Fruit fly (Drosophila melanogaster) whole organism, embryonic: Measurements from ENCODE around the gene CG31249.

ENCODE experiments used
- CG10147 ChIP-seq: fragments of 200-800 bp; sonication (Bioruptor generic); optimal IDR thresholded peaks from 2 replicates; lab custom pipeline; 2019; ENCODE audit warnings: missing biosample characterization, mild to moderate bottlenecking, missing genetic modification characterization, moderate library complexity
- CG10267 ChIP-seq: fragments of 200-800 bp; sonication (Bioruptor generic); optimal IDR thresholded peaks from 2 replicates; lab custom pipeline; 2018; ENCODE audit warnings: missing biosample characterization, mild to moderate bottlenecking, missing genetic modification characterization, moderate library complexity
- CG10959 ChIP-seq: fragments of 200-800 bp; sonication (Bioruptor generic); IDR thresholded peaks from 2 replicates; pipeline ENCODE4 v1.3.6; 2022; ENCODE audit warnings: missing biosample characterization, missing genetic modification characterization
- CG11696 ChIP-seq: fragments of 200-800 bp; sonication (Bioruptor generic); IDR thresholded peaks from 2 replicates; pipeline ENCODE4 v1.3.6; 2022; ENCODE audit warnings: missing biosample characterization, missing genetic modification characterization
- CG12659 ChIP-seq: fragments of 200-800 bp; sonication (Bioruptor generic); optimal IDR thresholded peaks from 3 replicates; lab custom pipeline; 2017; ENCODE audit warnings: mild to moderate bottlenecking, missing biosample characterization, missing genetic modification reagents, missing genetic modification characterization
- CG13287 ChIP-seq: fragments of 200-800 bp; sonication (Bioruptor generic); IDR thresholded peaks from 2 replicates; pipeline ENCODE4 v1.3.6; 2022; ENCODE audit warnings: missing biosample characterization, missing genetic modification characterization; ENCODE audit not compliant: partially characterized antibody
- CG15479 ChIP-seq: fragments of 200-800 bp; sonication (Bioruptor generic); optimal IDR thresholded peaks from 3 replicates; lab custom pipeline; 2019; ENCODE audit warnings: missing biosample characterization, mild to moderate bottlenecking, missing genetic modification characterization, moderate library complexity
- CG17385 ChIP-seq: fragments of 200-800 bp; sonication (Bioruptor generic); optimal IDR thresholded peaks from 3 replicates; lab custom pipeline; 2018; ENCODE audit warnings: missing biosample characterization, mild to moderate bottlenecking, missing genetic modification characterization
- CG17568 ChIP-seq: fragments of 200-800 bp; sonication (Bioruptor generic); optimal IDR thresholded peaks from 2 replicates; lab custom pipeline; 2018; ENCODE audit warnings: missing biosample characterization, mild to moderate bottlenecking, missing genetic modification characterization, moderate library complexity
- CG1832 ChIP-seq: fragments of 200-800 bp; sonication (Bioruptor generic); optimal IDR thresholded peaks from 2 replicates; lab custom pipeline; 2017; ENCODE audit warnings: missing biosample characterization, mild to moderate bottlenecking, missing genetic modification characterization, inconsistent platforms
- CG34422 ChIP-seq: fragments of 200-800 bp; sonication (Bioruptor generic); IDR thresholded peaks from 3 replicates; pipeline ENCODE4 v1.3.6; 2022; ENCODE audit warnings: missing biosample characterization, missing genetic modification characterization
- CG4360 ChIP-seq: fragments of 200-800 bp; sonication (Bioruptor generic); IDR thresholded peaks from 2 replicates; pipeline ENCODE4 v1.3.6; 2022; ENCODE audit warnings: missing biosample characterization, missing genetic modification characterization
- CG4854 ChIP-seq: fragments of 200-800 bp; sonication (Bioruptor generic); optimal IDR thresholded peaks from 2 replicates; lab custom pipeline; 2016; ENCODE audit warnings: missing biosample characterization, missing genetic modification characterization, inconsistent platforms
- CG6272 ChIP-seq: fragments of 200-800 bp; sonication (Bioruptor generic); IDR thresholded peaks from 2 replicates; pipeline ENCODE4 v1.3.6; 2022; ENCODE audit warnings: missing biosample characterization, missing genetic modification characterization
- CG6791 ChIP-seq: fragments of 200-800 bp; sonication (Bioruptor generic); IDR thresholded peaks from 3 replicates; pipeline ENCODE4 v1.3.6; 2022; ENCODE audit warnings: missing biosample characterization, missing genetic modification characterization; ENCODE audit not compliant: partially characterized antibody
- CG6813 ChIP-seq: fragments of 200-800 bp; sonication (Bioruptor generic); optimal IDR thresholded peaks from 2 replicates; lab custom pipeline; 2017; ENCODE audit warnings: missing biosample characterization, missing genetic modification characterization, mild to moderate bottlenecking, moderate library complexity, missing genetic modification reagents
- CG7928 ChIP-seq: fragments of 200-800 bp; sonication (Bioruptor generic); optimal IDR thresholded peaks from 2 replicates; lab custom pipeline; 2017; ENCODE audit warnings: missing biosample characterization, mild to moderate bottlenecking, missing genetic modification characterization
- CG7987 ChIP-seq: fragments of 200-800 bp; sonication (Bioruptor generic); optimal IDR thresholded peaks from 2 replicates; lab custom pipeline; 2018; ENCODE audit warnings: missing biosample characterization, mild to moderate bottlenecking, missing genetic modification characterization, moderate library complexity
- CG8290 ChIP-seq, 3 experiments: fragments of 200-800 bp; sonication (Bioruptor generic); optimal IDR thresholded peaks; 2 replicates each; lab custom pipeline; 2016 to 2019; ENCODE audit warnings: missing biosample characterization in 3 of 3, missing genetic modification characterization in 3 of 3, mild to moderate bottlenecking in 2 of 3, moderate library complexity in 1 of 3
- Dip3 ChIP-seq: fragments of 200-800 bp; sonication (Bioruptor generic); optimal IDR thresholded peaks from 3 replicates; lab custom pipeline; 2016; ENCODE audit warnings: missing biosample characterization, missing genetic modification characterization
- HLH4C ChIP-seq: fragments of 200-800 bp; sonication (Bioruptor generic); IDR thresholded peaks from 3 replicates; pipeline ENCODE4 v1.3.6; 2022; ENCODE audit warnings: missing biosample characterization, missing genetic modification characterization; ENCODE audit not compliant: partially characterized antibody
- Hmx ChIP-seq: fragments of 200-800 bp; sonication (Bioruptor generic); optimal IDR thresholded peaks from 2 replicates; lab custom pipeline; 2016; ENCODE audit warnings: missing biosample characterization, missing genetic modification characterization
- Xbp1 ChIP-seq: fragments of 200-800 bp; sonication (Bioruptor generic); optimal IDR thresholded peaks from 3 replicates; lab custom pipeline; 2016; ENCODE audit warnings: missing biosample characterization, mild to moderate bottlenecking, missing genetic modification characterization
- crc ChIP-seq: fragments of 200-800 bp; sonication (Bioruptor generic); optimal IDR thresholded peaks from 2 replicates; lab custom pipeline; 2016; ENCODE audit warnings: missing biosample characterization, missing genetic modification characterization
- dimm ChIP-seq: fragments of 200-800 bp; sonication (Bioruptor generic); IDR thresholded peaks from 2 replicates; pipeline ENCODE4 v1.3.6; 2022; ENCODE audit warnings: missing biosample characterization, missing genetic modification characterization
- ftz-f1 ChIP-seq: fragments of 200-800 bp; sonication (Bioruptor generic); optimal IDR thresholded peaks from 2 replicates; lab custom pipeline; 2016; ENCODE audit warnings: missing biosample characterization, missing genetic modification characterization
- fu2 ChIP-seq: fragments of 200-800 bp; sonication (Bioruptor generic); optimal IDR thresholded peaks from 2 replicates; lab custom pipeline; 2016; ENCODE audit warnings: missing biosample characterization, missing genetic modification characterization
- insv ChIP-seq, 2 experiments: fragments of 200-800 bp; sonication (Bioruptor generic); optimal IDR thresholded peaks; 3 replicates each; lab custom pipeline; 2016 to 2018; ENCODE audit warnings: missing biosample characterization in 2 of 2, missing genetic modification characterization in 2 of 2
- jigr1 ChIP-seq: fragments of 200-800 bp; sonication (Bioruptor generic); IDR thresholded peaks from 3 replicates; pipeline ENCODE4 v1.3.6; 2022; ENCODE audit warnings: missing biosample characterization, missing genetic modification characterization
- kni ChIP-seq: fragments of 200-800 bp; sonication (Bioruptor generic); optimal IDR thresholded peaks from 3 replicates; lab custom pipeline; 2017; ENCODE audit warnings: mild to moderate bottlenecking, missing biosample characterization, missing genetic modification reagents, missing genetic modification characterization
- rib ChIP-seq: fragments of 200-800 bp; sonication (Bioruptor generic); IDR thresholded peaks from 2 replicates; pipeline ENCODE4 v1.3.6; 2022; ENCODE audit warnings: missing biosample characterization, missing genetic modification characterization
- row ChIP-seq: fragments of 200-800 bp; sonication (Bioruptor generic); IDR thresholded peaks from 3 replicates; pipeline ENCODE4 v1.3.6; 2022; ENCODE audit warnings: missing biosample characterization, missing genetic modification characterization
- salm ChIP-seq: fragments of 200-800 bp; sonication (Bioruptor generic); optimal IDR thresholded peaks from 2 replicates; lab custom pipeline; 2018; ENCODE audit warnings: missing biosample characterization, mild to moderate bottlenecking, missing genetic modification characterization
- sd ChIP-seq: fragments of 200-800 bp; sonication (Bioruptor generic); optimal IDR thresholded peaks from 3 replicates; lab custom pipeline; 2018; ENCODE audit warnings: missing biosample characterization, mild to moderate bottlenecking, missing genetic modification characterization, moderate library complexity
- unc-4 ChIP-seq: fragments of 200-800 bp; sonication (Bioruptor generic); IDR thresholded peaks from 2 replicates; pipeline ENCODE4 v1.3.6; 2022; ENCODE audit warnings: missing biosample characterization, missing genetic modification characterization; ENCODE audit not compliant: partially characterized antibody

Gene CG31249

dm6 chr3R:17714773-17715344 is 28.0 kb upstream of the CG31249 start (continued):
- TF ChIP-seq CG13287 (GFP tag; lab: Robert Waterston, UW), result no peak
- no peak for TF ChIP-seq jigr1 (GFP tag; lab: Robert Waterston, UW)
- no peak for TF ChIP-seq row (GFP tag; lab: Robert Waterston, UW)
- peak; percentile 30; the same call in 1 of the 2 replicates for TF ChIP-seq rib (GFP tag; lab: Robert Waterston, UW)
- no peak for TF ChIP-seq CG10959
- no peak for TF ChIP-seq CG17568
- TF ChIP-seq CG7987 (GFP tag; lab: Kevin White, UChicago), result peak; percentile 83
- no peak for TF ChIP-seq CG6813 (GFP tag; lab: Kevin White, UChicago)
- no peak for TF ChIP-seq CG12659 (GFP tag; lab: Kevin White, UChicago)
- TF ChIP-seq CG10267, result no peak
- no peak for TF ChIP-seq HLH4C (GFP tag; lab: Robert Waterston, UW)
- no peak for TF ChIP-seq CG8290 (GFP tag; optimal IDR thresholded peaks at IDR 0.05; lab: Kevin White, UChicago)
- TF ChIP-seq CG8290 (tag; optimal IDR thresholded peaks at IDR 0.05; lab: Kevin White, UChicago), result peak in 1 of 2 experiments; percentile 33
- no peak for TF ChIP-seq salm
- TF ChIP-seq ftz-f1 (GFP tag; lab: Kevin White, UChicago), result no peak
- no peak for TF ChIP-seq Xbp1 (GFP tag; lab: Kevin White, UChicago)
- no peak for TF ChIP-seq CG7928 (GFP tag; lab: Kevin White, UChicago)
- no peak for TF ChIP-seq CG6272 (GFP tag; lab: Robert Waterston, UW)
- no peak for TF ChIP-seq crc (GFP tag; lab: Kevin White, UChicago)

- TF ChIP-seq unc-4 (no peak), CG34422 (GFP tag; lab: Robert Waterston, UW) (peak; percentile 11; the same call in 1 of the 3 replicates), CG10147 (GFP tag; lab: Kevin White, UChicago) (no peak), kni (GFP tag; lab: Kevin White, UChicago) (peak; percentile 65), CG6791 (GFP tag; lab: Robert Waterston, UW) (peak; percentile 45; the same call in 1 of the 3 replicates), CG15479 (no peak), CG17385 (peak; percentile 72), CG1832 (GFP tag; lab: Kevin White, UChicago) (peak; percentile 32), Hmx (GFP tag; lab: Kevin White, UChicago) (no peak), Dip3 (GFP tag; lab: Kevin White, UChicago) (no peak), CG4360 (GFP tag; lab: Robert Waterston, UW) (peak; percentile 64; the same call in 1 of the 2 replicates), dimm (GFP tag; lab: Robert Waterston, UW) (no peak), sd (peak; percentile 65), CG11696 (no peak), insv (GFP tag; optimal IDR thresholded peaks at IDR 0.05; lab: Kevin White, UChicago) (peak in 1 of 2 experiments; percentile 18), CG4854 (GFP tag; lab: Kevin White, UChicago) (no peak), fu2 (GFP tag; lab: Kevin White, UChicago) (no peak)
These were observed 27.5 kb upstream of the CG31249 start for dm6 chr3R:17714370-17714769.
